Worm (Caenorhabditis elegans): Measurements from ENCODE around the gene col-130.

col-130 gene

ce11 chrIV:12399983-12400382, 28.3 kb downstream of the col-130 start (continued):
- TF ChIP-seq dmd-6 (GFP tag; IDR thresholded peaks at IDR 0.05): peak; percentile 95
- no peak for TF ChIP-seq fos-1 (tag; optimal IDR thresholded peaks at IDR 0.05)
- no peak for TF ChIP-seq lin-29 (GFP tag; IDR thresholded peaks at IDR 0.05)
- TF ChIP-seq ama-1 (optimal IDR thresholded peaks at IDR 0.05): no peak
- TF ChIP-seq F10B5.3 (tag; optimal IDR thresholded peaks at IDR 0.05): no peak
- TF ChIP-seq arid-1 (GFP tag; conservative IDR thresholded peaks at IDR 0.05): no peak
- TF ChIP-seq nhr-28 (tag; optimal IDR thresholded peaks at IDR 0.05): peak; percentile 11
- TF ChIP-seq dpl-1 (GFP tag; optimal IDR thresholded peaks at IDR 0.05): no peak
- TF ChIP-seq nhr-42 (GFP tag; IDR thresholded peaks at IDR 0.05): no peak
- TF ChIP-seq T20F7.1 (GFP tag; optimal IDR thresholded peaks at IDR 0.05): peak; percentile 47
- TF ChIP-seq Y75B8A.6 (GFP tag; IDR thresholded peaks at IDR 0.05): no peak

ce11 chrIV:12398437-12398836, 29.9 kb downstream of the col-130 start, which contains the start of gene acs-20:
Gene acs-20, minus strand, starts transcription at chrIV:12398706.
- TF ChIP-seq unc-62 (GFP tag; optimal IDR thresholded peaks at IDR 0.05 in 1 of 2): peak in 1 of 2 experiments; percentile 76
- no peak for TF ChIP-seq unc-62 (tag; optimal IDR thresholded peaks at IDR 0.05)
- TF ChIP-seq ces-1 (GFP tag; optimal IDR thresholded peaks at IDR 0.05): no peak
- peak; percentile 1 for TF ChIP-seq ama-1 (optimal IDR thresholded peaks at IDR 0.05)
- TF ChIP-seq madf-5 (GFP tag; IDR thresholded peaks at IDR 0.05): no peak
- no peak for TF ChIP-seq ceh-32 (tag; optimal IDR thresholded peaks at IDR 0.05; ENCODE audit: poor library complexity)

- TF ChIP-seq zag-1 (tag; optimal IDR thresholded peaks at IDR 0.05) (no peak), hif-1 (tag; optimal IDR thresholded peaks at IDR 0.05) (no peak), dpl-1 (GFP tag; optimal IDR thresholded peaks at IDR 0.05) (peak; percentile 13), pqm-1 (tag; optimal IDR thresholded peaks at IDR 0.05) (no peak), mep-1 (tag; optimal IDR thresholded peaks at IDR 0.05) (no peak), R02D3.7 (tag; optimal IDR thresholded peaks at IDR 0.05) (no peak), zfp-2 (tag; optimal IDR thresholded peaks at IDR 0.05) (no peak), ama-1 (optimal IDR thresholded peaks at IDR 0.05) (no peak), nhr-25 (tag; optimal IDR thresholded peaks at IDR 0.05; ENCODE audit: borderline replicate concordance, insufficient read depth) (peak; percentile 8), Y75B8A.6 (GFP tag; IDR thresholded peaks at IDR 0.05) (no peak), egl-43 (GFP tag; IDR thresholded peaks at IDR 0.05) (no peak), F26F4.8 (GFP tag; conservative IDR thresholded peaks at IDR 0.05) (no peak), dmd-8 (GFP tag; IDR thresholded peaks at IDR 0.05) (no peak), dmd-9 (GFP tag; IDR thresholded peaks at IDR 0.05) (no peak), dmd-6 (GFP tag; IDR thresholded peaks at IDR 0.05) (no peak), spr-1 (tag; optimal IDR thresholded peaks at IDR 0.05) (no peak), hlh-30 (tag; optimal IDR thresholded peaks at IDR 0.05; ENCODE audit: insufficient read depth) (peak; percentile 59), nhr-28 (tag; optimal IDR thresholded peaks at IDR 0.05) (peak; percentile 48), saeg-2 (GFP tag; IDR thresholded peaks at IDR 0.05) (no peak), zip-11 (GFP tag; IDR thresholded peaks at IDR 0.05) (no peak), F37D6.2 (tag; optimal IDR thresholded peaks at IDR 0.05) (no peak), lsy-2 (tag; optimal IDR thresholded peaks at IDR 0.05) (peak in 1 of 2 experiments; percentile 51), mdt-29 (GFP tag; IDR thresholded peaks at IDR 0.05) (no peak), ceh-32 (tag; optimal IDR thresholded peaks at IDR 0.05; ENCODE audit: poor library complexity) (no peak), nhr-48 (tag; optimal IDR thresholded peaks at IDR 0.05) (peak; percentile 46), aha-1 (tag) (peak; percentile 81), snpc-4 (tag; optimal IDR thresholded peaks at IDR 0.05) (no peak), spr-3 (GFP tag; optimal IDR thresholded peaks at IDR 0.05) (no peak), rbr-2 (tag; optimal IDR thresholded peaks at IDR 0.05) (no peak), hlh-11 (tag; optimal IDR thresholded peaks at IDR 0.05) (peak; percentile 52), mxl-3 (GFP tag; optimal IDR thresholded peaks at IDR 0.05) (peak; percentile 44), unc-62 (GFP tag; optimal IDR thresholded peaks at IDR 0.05 in 1 of 2) (peak in 1 of 2 experiments; percentile 57), unc-62 (tag; optimal IDR thresholded peaks at IDR 0.05) (no peak), egl-27 (tag; optimal IDR thresholded peaks at IDR 0.05) (no peak), aly-2 (tag; optimal IDR thresholded peaks at IDR 0.05) (no peak), skn-1 (tag; optimal IDR thresholded peaks at IDR 0.05) (no peak), F49E8.2 (tag; optimal IDR thresholded peaks at IDR 0.05; ENCODE audit: borderline replicate concordance) (no peak), Y5F2A.4 (GFP tag; optimal IDR thresholded peaks at IDR 0.05) (no peak), tag-97 (GFP tag; IDR thresholded peaks at IDR 0.05) (no peak)
These were observed 31.6 kb downstream of the col-130 start for ce11 chrIV:12396645-12397258.
